Worm (Caenorhabditis elegans): Measurements from ENCODE around the gene Y71H2B.8.

DNA sequence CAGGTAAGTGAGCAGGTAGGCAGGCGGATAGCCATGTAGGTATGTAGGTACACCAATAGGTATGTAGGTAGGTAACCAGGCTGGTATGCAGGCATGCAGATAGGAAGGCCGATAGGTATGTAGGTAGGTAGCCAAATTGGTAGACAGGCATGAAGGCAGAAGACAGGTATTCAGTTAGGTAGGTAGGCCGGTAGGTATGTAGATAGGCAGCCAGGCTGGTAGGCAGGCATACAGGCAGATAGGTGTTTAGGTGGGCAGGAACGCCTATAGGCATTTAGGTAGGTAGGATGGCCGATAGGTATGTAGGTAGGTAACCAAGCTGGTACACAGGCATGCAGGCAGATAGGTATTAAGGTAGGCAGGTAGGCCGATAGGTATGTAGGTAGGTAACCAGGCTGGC lies 18.3 kb upstream of the Y71H2B.8 start:
- TF ChIP-seq nhr-23 (tag; optimal IDR thresholded peaks at IDR 0.05) (no peak), unc-62 (GFP tag; optimal IDR thresholded peaks at IDR 0.05) (no peak), unc-39 (tag; optimal IDR thresholded peaks at IDR 0.05) (no peak), skn-1 (tag; optimal IDR thresholded peaks at IDR 0.05) (no peak), nhr-6 (tag; optimal IDR thresholded peaks at IDR 0.05) (no peak), snpc-4 (tag; optimal IDR thresholded peaks at IDR 0.05) (no peak), lin-13 (GFP tag; optimal IDR thresholded peaks at IDR 0.05) (no peak), blmp-1 (tag; optimal IDR thresholded peaks at IDR 0.05; ENCODE audit: insufficient read depth) (no peak), lsy-2 (tag; optimal IDR thresholded peaks at IDR 0.05) (no peak), elt-3 (tag; optimal IDR thresholded peaks at IDR 0.05) (no peak), peb-1 (tag; optimal IDR thresholded peaks at IDR 0.05) (no peak), egl-27 (tag; optimal IDR thresholded peaks at IDR 0.05) (no peak)
